Worm (Caenorhabditis elegans): Measurements from ENCODE around the gene C03B1.7.

ce11 chrX:6345785-6346184 lies 4.2 kb downstream of the C03B1.7 start:
- TF ChIP-seq dao-5 (tag; optimal IDR thresholded peaks at IDR 0.05) = no peak
- no peak for TF ChIP-seq him-1 (tag; optimal IDR thresholded peaks at IDR 0.05)

All from whole organism, L4/young adult.